Fruit fly (Drosophila melanogaster) whole organism, adult: ENCODE measurements around the gene CG12502.

Experiments used
- CG11617 ChIP-seq: fragments of 200-800 bp; sonication (Bioruptor generic); optimal IDR thresholded peaks from 2 replicates; lab custom pipeline; 2017; ENCODE audit warnings: mild to moderate bottlenecking, missing biosample characterization, missing genetic modification reagents, missing genetic modification characterization
- CG12768 ChIP-seq: fragments of 200-800 bp; sonication (Bioruptor generic); optimal IDR thresholded peaks from 2 replicates; lab custom pipeline; 2017; ENCODE audit warnings: missing biosample characterization, missing genetic modification characterization, mild to moderate bottlenecking, moderate library complexity, missing genetic modification reagents
- CG1620 ChIP-seq: fragments of 200-800 bp; sonication (Bioruptor generic); optimal IDR thresholded peaks from 2 replicates; lab custom pipeline; 2016; ENCODE audit warnings: missing biosample characterization, missing genetic modification characterization
- CG7045 ChIP-seq: fragments of 200-800 bp; sonication (Bioruptor generic); optimal IDR thresholded peaks from 2 replicates; lab custom pipeline; 2017; ENCODE audit warnings: missing biosample characterization, mild to moderate bottlenecking, missing genetic modification characterization
- CG7101 ChIP-seq: fragments of 200-800 bp; sonication (Bioruptor generic); optimal IDR thresholded peaks from 2 replicates; lab custom pipeline; 2018; ENCODE audit warnings: missing biosample characterization, mild to moderate bottlenecking, missing genetic modification characterization, moderate library complexity
- Clk ChIP-seq: fragments of 200-800 bp; sonication (Bioruptor generic); optimal IDR thresholded peaks from 2 replicates; lab custom pipeline; 2017; ENCODE audit warnings: missing biosample characterization, missing genetic modification characterization
- Crg-1 ChIP-seq: fragments of 200-800 bp; sonication (Bioruptor generic); optimal IDR thresholded peaks from 2 replicates; lab custom pipeline; 2016; ENCODE audit warnings: missing biosample characterization, missing genetic modification characterization
- Hr96 ChIP-seq: fragments of 200-800 bp; sonication (Bioruptor generic); optimal IDR thresholded peaks from 2 replicates; lab custom pipeline; 2016; ENCODE audit warnings: missing biosample characterization, missing genetic modification characterization
- cic ChIP-seq: fragments of 200-800 bp; sonication (Bioruptor generic); optimal IDR thresholded peaks from 2 replicates; lab custom pipeline; 2017; ENCODE audit warnings: missing biosample characterization, mild to moderate bottlenecking, missing genetic modification characterization, moderate library complexity
- cnc ChIP-seq, 2 experiments: fragments of >200 bp; optimal IDR thresholded peaks; 2 replicates each; lab custom pipeline; 2017
- ovo ChIP-seq: fragments of 200-800 bp; sonication (Bioruptor generic); optimal IDR thresholded peaks from 2 replicates; lab custom pipeline; 2016; ENCODE audit warnings: missing biosample characterization, missing genetic modification characterization
- tj ChIP-seq: fragments of 200-800 bp; sonication (Bioruptor generic); optimal IDR thresholded peaks from 3 replicates; lab custom pipeline; 2017; ENCODE audit warnings: missing biosample characterization, mild to moderate bottlenecking, missing genetic modification characterization, moderate library complexity
- toe ChIP-seq: fragments of 200-800 bp; sonication (Bioruptor generic); optimal IDR thresholded peaks from 2 replicates; lab custom pipeline; 2016; ENCODE audit warnings: missing biosample characterization, missing genetic modification characterization

DNA sequence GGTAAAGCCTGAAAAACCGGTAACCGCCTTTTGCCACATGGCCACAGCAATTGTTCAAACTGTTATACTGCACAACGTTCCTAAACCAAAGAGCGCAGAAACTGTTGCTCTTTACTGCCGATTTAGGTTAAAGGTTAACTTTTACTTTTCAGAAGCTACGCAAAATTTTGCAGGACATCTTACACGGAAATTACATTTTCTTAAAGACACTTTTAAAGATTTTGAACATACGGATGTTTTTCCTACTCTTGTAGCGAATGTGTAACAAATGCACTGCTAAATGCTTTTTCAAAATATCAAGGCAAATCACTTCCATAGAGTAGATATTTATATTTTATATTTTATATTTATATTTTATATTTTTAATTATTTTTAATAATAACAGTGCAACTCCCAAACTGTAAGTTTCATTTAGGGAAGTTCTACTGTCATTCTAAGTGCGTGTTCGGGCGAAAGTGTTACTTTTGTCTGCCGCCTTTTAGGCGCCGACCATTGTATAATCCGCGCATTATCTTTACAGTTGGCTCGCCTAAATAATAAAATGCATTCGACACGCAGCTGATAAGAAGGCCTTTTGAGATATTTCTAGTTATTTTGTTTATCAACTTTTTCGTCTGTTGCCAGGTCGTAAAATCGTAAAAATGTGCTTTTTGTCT is 17.2 kb downstream of the CG12502 start:
- TF ChIP-seq CG11617 (GFP tag; lab: Kevin White, UChicago) = no peak
- no peak for TF ChIP-seq ovo (GFP tag; lab: Kevin White, UChicago)
- no peak for TF ChIP-seq CG12768 (GFP tag; lab: Kevin White, UChicago)
- TF ChIP-seq toe = no peak
- no peak for TF ChIP-seq Hr96
- no peak for TF ChIP-seq Crg-1 (GFP tag; lab: Kevin White, UChicago)
- TF ChIP-seq CG1620 (GFP tag; lab: Kevin White, UChicago) = no peak
- no peak for TF ChIP-seq Clk
- TF ChIP-seq cic (GFP tag; lab: Kevin White, UChicago) = no peak
- no peak for TF ChIP-seq tj
- TF ChIP-seq CG7101 (tag; lab: Kevin White, UChicago) = no peak
- TF ChIP-seq CG7045 (GFP tag; lab: Kevin White, UChicago) = peak; percentile 22
- no peak for TF ChIP-seq cnc (optimal IDR thresholded peaks at IDR 0.05; lab: Kevin White, UChicago)
